Worm (Caenorhabditis elegans) whole organism, L1 larva: ENCODE data around the gene T11F9.21.

Source experiments
- C16A3.4 ChIP-seq: fragments of 150-350 bp; optimal IDR thresholded peaks from 2 replicates; lab custom pipeline; 2014; ENCODE audit warnings: missing biosample characterization, missing genetic modification characterization
- F16B12.6 ChIP-seq: fragments of 150-350 bp; optimal IDR thresholded peaks from 2 replicates; lab custom pipeline; 2014; ENCODE audit warnings: missing biosample characterization, missing genetic modification characterization
- blmp-1 ChIP-seq: fragments of 150-350 bp; optimal IDR thresholded peaks from 2 replicates; lab custom pipeline; 2014; ENCODE audit warnings: missing biosample characterization, missing genetic modification characterization
- ceh-8 ChIP-seq: fragments of 200-800 bp; sonication (Bioruptor generic); optimal IDR thresholded peaks from 2 replicates; lab custom pipeline; 2018; ENCODE audit warnings: mild to moderate bottlenecking, missing genetic modification characterization, moderate library complexity, missing compliant biosample characterization
- ceh-82 ChIP-seq, 3 experiments: fragments of 150-350 bp in 1 of 3; sonication (generic microtip) in 2 of 3; optimal IDR thresholded peaks; 2 replicates each; lab custom pipeline; 2014 to 2017; ENCODE audit warnings: missing biosample characterization in 3 of 3, missing genetic modification characterization in 3 of 3
- ceh-88 ChIP-seq: fragments of 200-800 bp; sonication (Bioruptor generic); IDR thresholded peaks from 2 replicates; pipeline ENCODE4 v1.3.6; 2022; ENCODE audit warnings: missing genetic modification characterization, missing compliant biosample characterization
- dpl-1 ChIP-seq, 3 experiments: fragments of 150-350 bp in 2 of 3; sonication (generic microtip) in 1 of 3; optimal IDR thresholded peaks; 2 replicates each; lab custom pipeline; 2014 to 2017; ENCODE audit warnings: missing biosample characterization in 3 of 3, missing genetic modification characterization in 3 of 3, missing genetic modification reagents in 3 of 3
- dsc-1 ChIP-seq: sonication (generic microtip); optimal IDR thresholded peaks from 2 replicates; lab custom pipeline; 2016; ENCODE audit warnings: mild to moderate bottlenecking, missing genetic modification characterization, missing compliant biosample characterization
- efl-1 ChIP-seq, 4 experiments: fragments of 150-350 bp; optimal IDR thresholded peaks in 3 of 4; peaks in 1 of 4; 1 replicate in 1 of 4; 2 replicates in 3 of 4; lab custom pipeline; 2014; ENCODE audit warnings: missing biosample characterization in 2 of 4, missing genetic modification characterization in 2 of 4, missing genetic modification reagents in 2 of 4
- egl-13 ChIP-seq: sonication (generic microtip); optimal IDR thresholded peaks from 2 replicates; lab custom pipeline; 2016; ENCODE audit warnings: missing genotype, missing genetic modification reagents, missing genetic modification characterization, missing compliant biosample characterization
- elt-2 ChIP-seq: sonication (generic microtip); optimal IDR thresholded peaks from 2 replicates; lab custom pipeline; 2016; ENCODE audit warnings: missing genetic modification characterization, mild to moderate bottlenecking, inconsistent platforms, missing compliant biosample characterization, missing genetic modification reagents
- fkh-10 ChIP-seq: sonication (generic microtip); optimal IDR thresholded peaks from 2 replicates; lab custom pipeline; 2017; ENCODE audit warnings: missing biosample characterization, missing genetic modification reagents, missing genetic modification characterization
- fkh-8 ChIP-seq: sonication (generic microtip); optimal IDR thresholded peaks from 2 replicates; lab custom pipeline; 2016; ENCODE audit warnings: mild to moderate bottlenecking, missing genetic modification characterization, missing compliant biosample characterization
- grh-1 ChIP-seq: fragments of 200-800 bp; sonication (Bioruptor generic); IDR thresholded peaks from 2 replicates; pipeline ENCODE4 v1.3.6; 2022; ENCODE audit warnings: missing genetic modification reagents, missing genetic modification characterization, missing compliant biosample characterization
- isw-1 ChIP-seq: fragments of 200-800 bp; sonication (Bioruptor generic); IDR thresholded peaks from 2 replicates; pipeline ENCODE4 v1.3.6; 2022; ENCODE audit warnings: missing genetic modification characterization, missing compliant biosample characterization
- jun-1 ChIP-seq: fragments of 150-350 bp; optimal IDR thresholded peaks from 2 replicates; lab custom pipeline; 2014; ENCODE audit warnings: missing biosample characterization, missing genetic modification reagents, missing genetic modification characterization
- lin-14 ChIP-seq: fragments of 200-800 bp; sonication (Bioruptor generic); optimal IDR thresholded peaks from 2 replicates; lab custom pipeline; 2018; ENCODE audit warnings: mild to moderate bottlenecking, missing genetic modification characterization, moderate library complexity, missing compliant biosample characterization
- lin-35 ChIP-seq, 2 experiments: fragments of 150-350 bp; optimal IDR thresholded peaks; 2 replicates each; lab custom pipeline; 2014; ENCODE audit warnings: missing biosample characterization in 2 of 2, missing genetic modification characterization in 2 of 2, missing genetic modification reagents in 2 of 2
- lir-3 ChIP-seq: sonication (generic microtip); optimal IDR thresholded peaks from 2 replicates; lab custom pipeline; 2016; ENCODE audit warnings: mild to moderate bottlenecking, missing genetic modification characterization, moderate library complexity, missing compliant biosample characterization; ENCODE audit not compliant: poor library complexity
- lsy-2 ChIP-seq, 2 experiments: fragments of 150-350 bp; optimal IDR thresholded peaks; 2 replicates each; lab custom pipeline; 2014; ENCODE audit warnings: missing biosample characterization in 2 of 2, missing genetic modification characterization in 2 of 2
- mep-1 ChIP-seq: fragments of 150-350 bp; optimal IDR thresholded peaks from 2 replicates; lab custom pipeline; 2014; ENCODE audit warnings: missing biosample characterization, missing genetic modification characterization
- nhr-19 ChIP-seq: fragments of 200-800 bp; sonication (Bioruptor generic); conservative IDR thresholded peaks from 2 replicates; pipeline ENCODE4 v1.3.6; 2022; ENCODE audit warnings: missing genetic modification characterization, missing compliant biosample characterization
- nhr-20 ChIP-seq: sonication (generic microtip); optimal IDR thresholded peaks from 2 replicates; lab custom pipeline; 2016; ENCODE audit warnings: mild to moderate bottlenecking, missing genetic modification characterization, missing compliant biosample characterization
- nhr-47 ChIP-seq: sonication (generic microtip); optimal IDR thresholded peaks from 2 replicates; lab custom pipeline; 2016; ENCODE audit warnings: mild to moderate bottlenecking, missing genetic modification characterization, moderate library complexity, missing compliant biosample characterization
- nhr-71 ChIP-seq: sonication (generic microtip); optimal IDR thresholded peaks from 2 replicates; lab custom pipeline; 2016; ENCODE audit warnings: mild to moderate bottlenecking, missing genetic modification characterization, moderate library complexity, missing compliant biosample characterization
- nhr-77 ChIP-seq: fragments of 150-350 bp; optimal IDR thresholded peaks from 2 replicates; lab custom pipeline; 2014; ENCODE audit warnings: missing biosample characterization, missing genetic modification characterization
- nhr-85 ChIP-seq: sonication (generic microtip); peaks from one replicate; lab custom pipeline; 2016; ENCODE audit warnings: missing genetic modification characterization, inconsistent platforms, missing compliant biosample characterization
- nhr-90 ChIP-seq: sonication (generic microtip); optimal IDR thresholded peaks from 2 replicates; lab custom pipeline; 2016; ENCODE audit warnings: mild to moderate bottlenecking, missing genetic modification characterization, missing compliant biosample characterization; ENCODE audit not compliant: poor library complexity
- pax-3 ChIP-seq: fragments of 200-800 bp; sonication (Bioruptor generic); optimal IDR thresholded peaks from 2 replicates; lab custom pipeline; 2018; ENCODE audit warnings: mild to moderate bottlenecking, missing genetic modification characterization, moderate library complexity, missing compliant biosample characterization
- rnt-1 ChIP-seq: sonication (generic microtip); optimal IDR thresholded peaks from 2 replicates; lab custom pipeline; 2016; ENCODE audit warnings: mild to moderate bottlenecking, missing genetic modification characterization, moderate library complexity, missing compliant biosample characterization
- skn-1 ChIP-seq: fragments of 150-350 bp; optimal IDR thresholded peaks from 2 replicates; lab custom pipeline; 2014; ENCODE audit warnings: missing biosample characterization, missing genetic modification characterization
- snpc-4 ChIP-seq: fragments of 150-350 bp; optimal IDR thresholded peaks from 2 replicates; lab custom pipeline; 2014; ENCODE audit warnings: missing biosample characterization, missing genetic modification characterization
- snu-23 ChIP-seq: sonication (generic microtip); optimal IDR thresholded peaks from 2 replicates; lab custom pipeline; 2016; ENCODE audit warnings: missing genetic modification characterization, missing compliant biosample characterization
- sox-4 ChIP-seq: sonication (generic microtip); optimal IDR thresholded peaks from 2 replicates; lab custom pipeline; 2016; ENCODE audit warnings: missing genetic modification characterization, missing compliant biosample characterization
- sptf-1 ChIP-seq: fragments of 150-350 bp; optimal IDR thresholded peaks from 2 replicates; lab custom pipeline; 2014; ENCODE audit warnings: missing biosample characterization, missing genetic modification characterization
- swsn-7 ChIP-seq: sonication (generic microtip); optimal IDR thresholded peaks from 2 replicates; lab custom pipeline; 2016; ENCODE audit warnings: missing genetic modification characterization, missing compliant biosample characterization
- tbx-2 ChIP-seq: sonication (generic microtip); optimal IDR thresholded peaks from 2 replicates; lab custom pipeline; 2016; ENCODE audit warnings: missing genetic modification characterization, missing compliant biosample characterization
- unc-130 ChIP-seq: fragments of 150-350 bp; optimal IDR thresholded peaks from 2 replicates; lab custom pipeline; 2017; ENCODE audit warnings: missing biosample characterization, missing genetic modification characterization, inconsistent platforms
- unc-86 ChIP-seq: sonication (generic microtip); optimal IDR thresholded peaks from 2 replicates; lab custom pipeline; 2016; ENCODE audit warnings: missing genetic modification characterization, missing compliant biosample characterization
- xbp-1 ChIP-seq: sonication (generic microtip); optimal IDR thresholded peaks from 2 replicates; lab custom pipeline; 2016; ENCODE audit warnings: missing genetic modification characterization, missing compliant biosample characterization
- zip-4 ChIP-seq: fragments of 200-800 bp; sonication (Bioruptor generic); optimal IDR thresholded peaks from 2 replicates; lab custom pipeline; 2018; ENCODE audit warnings: mild to moderate bottlenecking, missing genetic modification characterization, moderate library complexity, missing compliant biosample characterization
- ztf-11 ChIP-seq, 2 experiments: sonication (generic microtip); optimal IDR thresholded peaks; 2 replicates each; lab custom pipeline; 2016 to 2017; ENCODE audit warnings: missing genetic modification characterization in 2 of 2, missing biosample characterization in 1 of 2, missing compliant biosample characterization in 1 of 2

The T11F9.21 gene

ce11 chrV:11503081-11503751 lies 10.7 kb downstream of the T11F9.21 start, which contains the start of gene C55A6.12:
TSS of gene C55A6.12 (minus strand) at chrV:11503131.
- TF ChIP-seq dpl-1 (GFP tag; optimal IDR thresholded peaks at IDR 0.05; lab: Kevin White, UChicago) (peak; percentile 27 to 68 (median 65)), grh-1 (GFP tag; lab: Robert Waterston, UW) (peak; percentile 49; the same call in 1 of the 2 replicates), lsy-2 (tag; optimal IDR thresholded peaks at IDR 0.05; lab: Kevin White, UChicago) (peak in 1 of 2 experiments; percentile 24), elt-2 (tag; lab: Kevin White, UChicago) (no peak), nhr-85 (tag; lab: Kevin White, UChicago) (peak; percentile 28), egl-13 (tag; lab: Kevin White, UChicago) (no peak), lin-35 (GFP tag; optimal IDR thresholded peaks at IDR 0.05; lab: Kevin White, UChicago) (peak; percentile 25 to 77), zip-4 (GFP tag; lab: Kevin White, UChicago) (no peak), xbp-1 (tag; lab: Kevin White, UChicago) (peak; percentile 48), efl-1 (optimal IDR thresholded peaks at IDR 0.05; lab: Kevin White, UChicago) (peak in 1 of 2 experiments; percentile 74), efl-1 (GFP tag; optimal IDR thresholded peaks at IDR 0.05 in 1 of 2; lab: Kevin White, UChicago) (peak; percentile 77 to 96), sptf-1 (tag; lab: Kevin White, UChicago) (no peak)

- TF ChIP-seq isw-1 (peak; percentile 59), tbx-2 (peak; percentile 71), dsc-1 (peak; percentile 30), lin-35 (GFP tag; optimal IDR thresholded peaks at IDR 0.05; lab: Kevin White, UChicago) (peak; percentile 55 to 62), snu-23 (peak; percentile 84), nhr-47 (tag; lab: Kevin White, UChicago) (peak; percentile 85), nhr-19 (GFP tag; lab: Robert Waterston, UW) (peak; percentile 68), grh-1 (GFP tag; lab: Robert Waterston, UW) (peak; percentile 64), nhr-90 (tag; lab: Kevin White, UChicago) (peak; percentile 79), dpl-1 (GFP tag; optimal IDR thresholded peaks at IDR 0.05; lab: Kevin White, UChicago) (peak; percentile 35 to 67 (median 50)), lir-3 (peak; percentile 66), swsn-7 (peak; percentile 79), nhr-77 (tag; lab: Kevin White, UChicago) (peak; percentile 37), xbp-1 (tag; lab: Kevin White, UChicago) (peak; percentile 65), fkh-10 (GFP tag; lab: Kevin White, UChicago) (peak; percentile 60), elt-2 (tag; lab: Kevin White, UChicago) (peak; percentile 14), ztf-11 (tag; optimal IDR thresholded peaks at IDR 0.05; lab: Kevin White, UChicago) (peak in 1 of 2 experiments; percentile 68), rnt-1 (tag; lab: Kevin White, UChicago) (peak; percentile 59), unc-86 (tag; lab: Kevin White, UChicago) (peak; percentile 76), F16B12.6 (tag; lab: Kevin White, UChicago) (peak; percentile 93), lsy-2 (tag; optimal IDR thresholded peaks at IDR 0.05; lab: Kevin White, UChicago) (peak; percentile 56 to 73), fkh-8 (peak; percentile 59), pax-3 (tag; lab: Kevin White, UChicago) (peak; percentile 20), jun-1 (peak; percentile 30), C16A3.4 (peak; percentile 62), nhr-85 (tag; lab: Kevin White, UChicago) (peak; percentile 84), blmp-1 (peak; percentile 52), ceh-8 (peak; percentile 44), snpc-4 (peak; percentile 17), skn-1 (tag; lab: Kevin White, UChicago) (peak; percentile 38), lin-14 (GFP tag; lab: Kevin White, UChicago) (peak; percentile 76), efl-1 (optimal IDR thresholded peaks at IDR 0.05; lab: Kevin White, UChicago) (peak; percentile 60 to 69), efl-1 (GFP tag; optimal IDR thresholded peaks at IDR 0.05 in 1 of 2; lab: Kevin White, UChicago) (peak; percentile 61 to 94), egl-13 (tag; lab: Kevin White, UChicago) (peak; percentile 52), nhr-71 (peak; percentile 86), unc-130 (tag; lab: Kevin White, UChicago) (peak; percentile 18), ceh-88 (GFP tag; lab: Robert Waterston, UW) (peak; percentile 54; the same call in 1 of the 2 replicates), mep-1 (tag; lab: Kevin White, UChicago) (peak; percentile 74), ceh-82 (tag; optimal IDR thresholded peaks at IDR 0.05; lab: Kevin White, UChicago) (peak in 2 of 3 experiments; percentile 9 to 41), nhr-20 (peak; percentile 82), sox-4 (tag; lab: Kevin White, UChicago) (peak; percentile 17)
These were observed 12.4 kb downstream of the T11F9.21 start, which contains the start of the genes C55A6.1 and C55A6.10 for ce11 chrV:11504853-11505397. TSS of gene C55A6.1 (minus strand) at chrV:11504968. TSS of gene C55A6.10 (plus strand) at chrV:11505347.
